Fruit fly (Drosophila melanogaster) whole organism, embryonic: ENCODE measurements around the gene AP-1-2beta.

Experiments
- Atf6 ChIP-seq: fragments of 200-800 bp; sonication (Bioruptor generic); IDR thresholded peaks from 2 replicates; pipeline ENCODE4 v1.3.6; 2022; ENCODE audit warnings: missing biosample characterization, missing genetic modification characterization
- B-H2 ChIP-seq: fragments of 200-800 bp; sonication (Bioruptor generic); optimal IDR thresholded peaks from 2 replicates; lab custom pipeline; 2018; ENCODE audit warnings: missing biosample characterization, mild to moderate bottlenecking, missing genetic modification characterization
- Bgb ChIP-seq: fragments of 200-800 bp; sonication (Bioruptor generic); IDR thresholded peaks from 2 replicates; pipeline ENCODE4 v1.3.6; 2022; ENCODE audit warnings: missing biosample characterization, missing genetic modification characterization; ENCODE audit not compliant: partially characterized antibody
- CG1233 ChIP-seq: fragments of 200-800 bp; sonication (Bioruptor generic); optimal IDR thresholded peaks from 4 replicates; lab custom pipeline; 2018; ENCODE audit warnings: missing biosample characterization, mild to moderate bottlenecking, missing genetic modification characterization
- CG12942 ChIP-seq: fragments of 200-800 bp; sonication (Bioruptor generic); optimal IDR thresholded peaks from 3 replicates; lab custom pipeline; 2016; ENCODE audit warnings: missing biosample characterization, missing genetic modification characterization
- CG13894 ChIP-seq: fragments of 200-800 bp; sonication (Bioruptor generic); optimal IDR thresholded peaks from 3 replicates; lab custom pipeline; 2018; ENCODE audit warnings: missing biosample characterization, mild to moderate bottlenecking, missing genetic modification characterization, moderate library complexity
- CG14965 ChIP-seq: fragments of 200-800 bp; sonication (Bioruptor generic); optimal IDR thresholded peaks from 2 replicates; lab custom pipeline; 2016; ENCODE audit warnings: missing biosample characterization, missing genetic modification characterization, borderline replicate concordance
- CG15011 ChIP-seq: fragments of 200-800 bp; sonication (Bioruptor generic); optimal IDR thresholded peaks from 3 replicates; lab custom pipeline; 2018; ENCODE audit warnings: missing biosample characterization, mild to moderate bottlenecking, missing genetic modification characterization
- CG17361 ChIP-seq: fragments of 200-800 bp; sonication (Bioruptor generic); IDR thresholded peaks from 3 replicates; pipeline ENCODE4 v1.3.6; 2022; ENCODE audit warnings: missing biosample characterization, missing genetic modification characterization
- CG17385 ChIP-seq: fragments of 200-800 bp; sonication (Bioruptor generic); optimal IDR thresholded peaks from 3 replicates; lab custom pipeline; 2018; ENCODE audit warnings: missing biosample characterization, mild to moderate bottlenecking, missing genetic modification characterization
- CG2116 ChIP-seq: fragments of 200-800 bp; sonication (Bioruptor generic); optimal IDR thresholded peaks from 3 replicates; lab custom pipeline; 2018; ENCODE audit warnings: missing biosample characterization, mild to moderate bottlenecking, missing genetic modification characterization
- CG2712 ChIP-seq: fragments of 200-800 bp; optimal IDR thresholded peaks from 3 replicates; lab custom pipeline; 2019; ENCODE audit warnings: missing biosample characterization, mild to moderate bottlenecking, missing genetic modification characterization, moderate library complexity
- CG30020 ChIP-seq: fragments of 200-800 bp; optimal IDR thresholded peaks from 2 replicates; lab custom pipeline; 2019; ENCODE audit warnings: missing biosample characterization, mild to moderate bottlenecking, missing genetic modification characterization, moderate library complexity
- CG31365 ChIP-seq: fragments of 200-800 bp; sonication (Bioruptor generic); optimal IDR thresholded peaks from 2 replicates; lab custom pipeline; 2018; ENCODE audit warnings: missing biosample characterization, mild to moderate bottlenecking, missing genetic modification characterization
- CG3281 ChIP-seq: fragments of 200-800 bp; sonication (Bioruptor generic); optimal IDR thresholded peaks from 3 replicates; lab custom pipeline; 2017; ENCODE audit warnings: missing biosample characterization, mild to moderate bottlenecking, missing genetic modification characterization
- CG4404 ChIP-seq: fragments of 200-800 bp; sonication (Bioruptor generic); IDR thresholded peaks from 2 replicates; pipeline ENCODE4 v1.3.6; 2022; ENCODE audit warnings: missing biosample characterization, missing genetic modification characterization
- CG6654 ChIP-seq: fragments of 200-800 bp; sonication (Bioruptor generic); optimal IDR thresholded peaks from 2 replicates; lab custom pipeline; 2017; ENCODE audit warnings: missing biosample characterization, mild to moderate bottlenecking, missing genetic modification characterization
- CG6689 ChIP-seq: fragments of 200-800 bp; sonication (Bioruptor generic); IDR thresholded peaks from 2 replicates; pipeline ENCODE4 v1.3.6; 2022; ENCODE audit warnings: missing biosample characterization, missing genetic modification characterization
- CG7786 ChIP-seq: fragments of 200-800 bp; sonication (Bioruptor generic); optimal IDR thresholded peaks from 2 replicates; lab custom pipeline; 2016; ENCODE audit warnings: missing biosample characterization, missing genetic modification characterization
- CG8089 ChIP-seq: fragments of 200-800 bp; sonication (Bioruptor generic); optimal IDR thresholded peaks from 3 replicates; lab custom pipeline; 2016; ENCODE audit warnings: missing biosample characterization, missing genetic modification characterization
- CG8359 ChIP-seq: fragments of 200-800 bp; sonication (Bioruptor generic); optimal IDR thresholded peaks from 2 replicates; lab custom pipeline; 2017; ENCODE audit warnings: missing biosample characterization, mild to moderate bottlenecking, missing genetic modification characterization, borderline replicate concordance
- CG9797 ChIP-seq: fragments of 200-800 bp; sonication (Bioruptor generic); optimal IDR thresholded peaks from 3 replicates; lab custom pipeline; 2018; ENCODE audit warnings: missing biosample characterization, mild to moderate bottlenecking, missing genetic modification characterization
- Deaf1 ChIP-seq: fragments of 200-800 bp; optimal IDR thresholded peaks from 3 replicates; lab custom pipeline; 2019; ENCODE audit warnings: missing biosample characterization, mild to moderate bottlenecking, missing genetic modification characterization, moderate library complexity
- Dp ChIP-seq: fragments of 200-800 bp; sonication (Bioruptor generic); optimal IDR thresholded peaks from 2 replicates; lab custom pipeline; 2018; ENCODE audit warnings: missing biosample characterization, mild to moderate bottlenecking, missing genetic modification characterization, moderate library complexity
- Fer1 ChIP-seq: fragments of 200-800 bp; sonication (Bioruptor generic); optimal IDR thresholded peaks from 2 replicates; lab custom pipeline; 2017; ENCODE audit warnings: missing biosample characterization, mild to moderate bottlenecking, missing genetic modification characterization
- HHEX ChIP-seq: fragments of 200-800 bp; sonication (Bioruptor generic); optimal IDR thresholded peaks from 3 replicates; lab custom pipeline; 2017; ENCODE audit warnings: missing biosample characterization, mild to moderate bottlenecking, missing genetic modification characterization, missing genetic modification reagents
- Hey ChIP-seq: fragments of 200-800 bp; sonication (Bioruptor generic); optimal IDR thresholded peaks from 3 replicates; lab custom pipeline; 2018; ENCODE audit warnings: missing biosample characterization, mild to moderate bottlenecking, missing genetic modification characterization
- Sry-δ ChIP-seq: fragments of 200-800 bp; sonication (Bioruptor generic); optimal IDR thresholded peaks from 2 replicates; lab custom pipeline; 2016; ENCODE audit warnings: missing biosample characterization, missing genetic modification characterization
- Usf ChIP-seq: fragments of 200-800 bp; sonication (Bioruptor generic); optimal IDR thresholded peaks from 2 replicates; lab custom pipeline; 2017; ENCODE audit warnings: missing genotype, missing biosample characterization, missing genetic modification characterization
- ab ChIP-seq: fragments of 200-800 bp; sonication (Bioruptor generic); optimal IDR thresholded peaks from 2 replicates; lab custom pipeline; 2016; ENCODE audit warnings: missing biosample characterization, missing genetic modification characterization
- ara ChIP-seq: fragments of 200-800 bp; sonication (Bioruptor generic); IDR thresholded peaks from 2 replicates; pipeline ENCODE4 v1.3.6; 2022; ENCODE audit warnings: missing biosample characterization, missing genetic modification characterization
- bigmax ChIP-seq: fragments of 200-800 bp; sonication (Bioruptor generic); optimal IDR thresholded peaks from 2 replicates; lab custom pipeline; 2018; ENCODE audit warnings: missing biosample characterization, mild to moderate bottlenecking, missing genetic modification characterization
- bsh ChIP-seq, 2 experiments: fragments of 200-800 bp; sonication (Bioruptor generic); optimal IDR thresholded peaks; 2 replicates each; lab custom pipeline; 2017 to 2018; ENCODE audit warnings: mild to moderate bottlenecking in 2 of 2, missing biosample characterization in 2 of 2, missing genetic modification characterization in 2 of 2, moderate library complexity in 1 of 2
- cg ChIP-seq: fragments of 200-800 bp; sonication (Bioruptor generic); optimal IDR thresholded peaks from 3 replicates; lab custom pipeline; 2019; ENCODE audit warnings: missing biosample characterization, mild to moderate bottlenecking, missing genetic modification characterization, moderate library complexity
- cwo ChIP-seq: fragments of 200-800 bp; sonication (Bioruptor generic); optimal IDR thresholded peaks from 3 replicates; lab custom pipeline; 2017; ENCODE audit warnings: missing biosample characterization, missing genetic modification characterization, mild to moderate bottlenecking, moderate library complexity, missing genetic modification reagents
- danr ChIP-seq: fragments of 200-800 bp; sonication (Bioruptor generic); IDR thresholded peaks from 2 replicates; pipeline ENCODE4 v1.3.6; 2022; ENCODE audit warnings: missing biosample characterization, missing genetic modification characterization
- disco-r ChIP-seq: fragments of 200-800 bp; sonication (Bioruptor generic); optimal IDR thresholded peaks from 2 replicates; lab custom pipeline; 2016; ENCODE audit warnings: missing biosample characterization, missing genetic modification characterization
- dmrt99B ChIP-seq: fragments of 200-800 bp; sonication (Bioruptor generic); optimal IDR thresholded peaks from 2 replicates; lab custom pipeline; 2018; ENCODE audit warnings: missing biosample characterization, mild to moderate bottlenecking, missing genetic modification characterization, moderate library complexity
- hkb ChIP-seq, 2 experiments: fragments of 200-800 bp in 1 of 2; fragments of >200 bp in 1 of 2; sonication (Bioruptor generic) in 1 of 2; IDR thresholded peaks in 1 of 2; optimal IDR thresholded peaks in 1 of 2; 2 replicates each; pipeline versions ENCODE4 v1.3.6 to Lab custom; 2017 to 2022; ENCODE audit warnings: missing biosample characterization in 1 of 2, missing genetic modification characterization in 1 of 2
- nerfin-2 ChIP-seq: fragments of 200-800 bp; sonication (Bioruptor generic); IDR thresholded peaks from 2 replicates; pipeline ENCODE4 v1.3.6; 2022; ENCODE audit warnings: missing biosample characterization, missing genetic modification characterization; ENCODE audit not compliant: partially characterized antibody
- nmo ChIP-seq: fragments of 200-800 bp; sonication (Bioruptor generic); optimal IDR thresholded peaks from 2 replicates; lab custom pipeline; 2018; ENCODE audit warnings: missing biosample characterization, mild to moderate bottlenecking, missing genetic modification characterization, moderate library complexity
- pan ChIP-seq, 4 experiments: fragments of >200 bp in 3 of 4; fragments of 200-800 bp in 1 of 4; sonication (Bioruptor generic) in 1 of 4; optimal IDR thresholded peaks in 3 of 4; IDR thresholded peaks in 1 of 4; 2 replicates each; pipeline versions ENCODE4 v1.3.6 to Lab custom; 2017 to 2022; ENCODE audit warnings: missing biosample characterization in 2 of 4, missing genetic modification characterization in 2 of 4, mixed read lengths in 1 of 4
- pros ChIP-seq: fragments of 200-800 bp; sonication (Bioruptor generic); optimal IDR thresholded peaks from 3 replicates; lab custom pipeline; 2019; ENCODE audit warnings: missing biosample characterization, mild to moderate bottlenecking, missing genetic modification characterization, moderate library complexity
- row ChIP-seq: fragments of 200-800 bp; sonication (Bioruptor generic); IDR thresholded peaks from 3 replicates; pipeline ENCODE4 v1.3.6; 2022; ENCODE audit warnings: missing biosample characterization, missing genetic modification characterization
- run ChIP-seq: fragments of 200-800 bp; sonication (Bioruptor generic); optimal IDR thresholded peaks from 3 replicates; lab custom pipeline; 2018; ENCODE audit warnings: missing biosample characterization, mild to moderate bottlenecking, missing genetic modification characterization
- sima ChIP-seq: fragments of 200-800 bp; sonication (Bioruptor generic); optimal IDR thresholded peaks from 2 replicates; lab custom pipeline; 2016; ENCODE audit warnings: missing biosample characterization, missing genetic modification characterization
- slbo ChIP-seq: fragments of 200-800 bp; sonication (Bioruptor generic); IDR thresholded peaks from 2 replicates; pipeline ENCODE4 v1.3.6; 2022; ENCODE audit warnings: missing biosample characterization, missing genetic modification characterization
- vfl ChIP-seq: fragments of 200-800 bp; sonication (Bioruptor generic); optimal IDR thresholded peaks from 2 replicates; lab custom pipeline; 2016; ENCODE audit warnings: missing biosample characterization, missing genetic modification characterization

AP-1-2beta gene

dm6 chrX:19750626-19751149, 19.9 kb downstream of the AP-1-2beta start, which contains the start of gene Abcd3 (continued):
- peak; percentile 62 for TF ChIP-seq vfl
- peak; percentile 56 for TF ChIP-seq CG2116 (GFP tag; lab: Kevin White, UChicago)
- TF ChIP-seq cwo (GFP tag; lab: Kevin White, UChicago) = peak; percentile 42
- TF ChIP-seq CG6654 (GFP tag; lab: Kevin White, UChicago) = no peak
- TF ChIP-seq Sry-δ = peak; percentile 70
- TF ChIP-seq bigmax (GFP tag; lab: Kevin White, UChicago) = no peak
- TF ChIP-seq row (GFP tag; lab: Robert Waterston, UW) = peak; percentile 73; the same call in 2 of the 3 replicates
- TF ChIP-seq Fer1 (GFP tag; lab: Kevin White, UChicago) = peak; percentile 71
- peak; percentile 28 for TF ChIP-seq HHEX (GFP tag; lab: Kevin White, UChicago)
- peak; percentile 27; the same call in 1 of the 2 replicates for TF ChIP-seq slbo
- TF ChIP-seq pan (optimal IDR thresholded peaks at IDR 0.05; lab: Kevin White, UChicago) = no peak
- no peak for TF ChIP-seq pan (GFP tag; optimal IDR thresholded peaks at IDR 0.05 in 1 of 2, IDR thresholded peaks at IDR 0.05 in 1 of 2)
- TF ChIP-seq pros (GFP tag; lab: Kevin White, UChicago) = peak; percentile 87
- TF ChIP-seq disco-r (GFP tag; lab: Kevin White, UChicago) = peak; percentile 17
- TF ChIP-seq CG3281 = peak; percentile 100
- TF ChIP-seq CG6689 (GFP tag; lab: Robert Waterston, UW) = no peak
- TF ChIP-seq bsh (GFP tag; optimal IDR thresholded peaks at IDR 0.05; lab: Kevin White, UChicago) = no peak
- TF ChIP-seq hkb (optimal IDR thresholded peaks at IDR 0.05; lab: Kevin White, UChicago) = no peak
- TF ChIP-seq hkb (GFP tag; IDR thresholded peaks at IDR 0.05; lab: Robert Waterston, UW) = peak; percentile 48
- TF ChIP-seq ab = no peak
- peak; percentile 23 for TF ChIP-seq CG31365 (tag; lab: Kevin White, UChicago)
- TF ChIP-seq Dp (GFP tag; lab: Kevin White, UChicago) = peak; percentile 46
- peak; percentile 19 for TF ChIP-seq CG7786 (GFP tag; lab: Kevin White, UChicago)
- TF ChIP-seq ara (GFP tag; lab: Robert Waterston, UW) = peak; percentile 36; the same call in 1 of the 2 replicates
- TF ChIP-seq danr (GFP tag; lab: Robert Waterston, UW) = no peak
- TF ChIP-seq Bgb = peak; percentile 74
- TF ChIP-seq B-H2 (GFP tag; lab: Kevin White, UChicago) = peak; percentile 47
- peak; percentile 18 for TF ChIP-seq CG8359 (GFP tag; lab: Kevin White, UChicago)
- peak; percentile 24 for TF ChIP-seq CG9797
- peak; percentile 27 for TF ChIP-seq nmo (GFP tag; lab: Kevin White, UChicago)
- TF ChIP-seq sima = no peak
- TF ChIP-seq CG12942 (GFP tag; lab: Kevin White, UChicago) = no peak
- TF ChIP-seq Usf (GFP tag; lab: Kevin White, UChicago) = no peak
- TF ChIP-seq CG17385 (GFP tag; lab: Kevin White, UChicago) = peak; percentile 100
- TF ChIP-seq CG15011 (GFP tag; lab: Kevin White, UChicago) = no peak
- 0 out of 2 replicates have a peak, but pooled peaks have one; percentile 15 for TF ChIP-seq Atf6 (GFP tag; lab: Robert Waterston, UW)
- no peak for TF ChIP-seq CG4404 (GFP tag; lab: Robert Waterston, UW)
- peak; percentile 76 for TF ChIP-seq cg (GFP tag; lab: Kevin White, UChicago)
- peak; percentile 42 for TF ChIP-seq Deaf1 (tag; lab: Kevin White, UChicago)
- no peak for TF ChIP-seq CG14965 (GFP tag; lab: Kevin White, UChicago)
- peak; percentile 71 for TF ChIP-seq nerfin-2 (GFP tag; lab: Robert Waterston, UW)
- TF ChIP-seq CG8089 (GFP tag; lab: Kevin White, UChicago) = peak; percentile 31
- peak; percentile 2 for TF ChIP-seq run
- TF ChIP-seq CG17361 (GFP tag; lab: Robert Waterston, UW) = 0 out of 3 replicates have a peak, but pooled peaks have one; percentile 36
- TF ChIP-seq Hey (tag; lab: Kevin White, UChicago) = peak; percentile 26
- no peak for TF ChIP-seq CG1233 (GFP tag; lab: Kevin White, UChicago)
- TF ChIP-seq CG13894 (tag; lab: Kevin White, UChicago) = peak; percentile 57
- TF ChIP-seq dmrt99B (tag; lab: Kevin White, UChicago) = peak; percentile 25
- peak; percentile 19 for TF ChIP-seq CG2712 (tag; lab: Kevin White, UChicago)
- no peak for TF ChIP-seq CG30020
